Worm (Caenorhabditis elegans) whole organism, early embryonic: ENCODE data around the gene C31H1.2.

Experiments
- B0310.2 ChIP-seq: sonication (generic microtip); optimal IDR thresholded peaks from 2 replicates; lab custom pipeline; 2016; ENCODE audit warnings: mild to moderate bottlenecking, missing genetic modification characterization, missing compliant biosample characterization
- F13C5.2 ChIP-seq: sonication (generic microtip); optimal IDR thresholded peaks from 2 replicates; lab custom pipeline; 2017; ENCODE audit warnings: mild to moderate bottlenecking, missing genetic modification characterization, inconsistent platforms, missing compliant biosample characterization
- aly-1 ChIP-seq: sonication (generic microtip); optimal IDR thresholded peaks from 2 replicates; lab custom pipeline; 2016; ENCODE audit warnings: missing genetic modification characterization, missing compliant biosample characterization
- ama-1 ChIP-seq: fragments of 150-350 bp; optimal IDR thresholded peaks from 2 replicates; lab custom pipeline; 2014
- ceh-13 ChIP-seq: fragments of 200-800 bp; sonication (Bioruptor generic); optimal IDR thresholded peaks from 2 replicates; lab custom pipeline; 2018; ENCODE audit warnings: mild to moderate bottlenecking, missing genetic modification characterization, missing compliant biosample characterization
- ceh-36 ChIP-seq: sonication (generic microtip); optimal IDR thresholded peaks from 2 replicates; lab custom pipeline; 2016; ENCODE audit warnings: missing genetic modification characterization, inconsistent platforms, missing compliant biosample characterization
- ets-7 ChIP-seq: sonication (generic microtip); optimal IDR thresholded peaks from 2 replicates; lab custom pipeline; 2016; ENCODE audit warnings: missing genotype, missing genetic modification characterization, missing compliant biosample characterization
- flt-1 ChIP-seq: fragments of 200-800 bp; sonication (Bioruptor generic); IDR thresholded peaks from 2 replicates; pipeline ENCODE4 v1.3.6; 2022; ENCODE audit warnings: missing genetic modification characterization, missing compliant biosample characterization
- hmbx-1 ChIP-seq: sonication (generic microtip); optimal IDR thresholded peaks from 2 replicates; lab custom pipeline; 2016; ENCODE audit warnings: mild to moderate bottlenecking, missing genetic modification characterization, missing compliant biosample characterization
- hmg-4 ChIP-seq: fragments of 200-800 bp; sonication (Bioruptor generic); optimal IDR thresholded peaks from 2 replicates; lab custom pipeline; 2018; ENCODE audit warnings: mild to moderate bottlenecking, missing genetic modification characterization, missing compliant biosample characterization
- hnd-1 ChIP-seq: sonication (generic microtip); optimal IDR thresholded peaks from 2 replicates; lab custom pipeline; 2016; ENCODE audit warnings: missing genetic modification characterization, missing compliant biosample characterization
- pes-1 ChIP-seq: fragments of 200-800 bp; sonication (Bioruptor generic); IDR thresholded peaks from 2 replicates; pipeline ENCODE4 v1.3.6; 2022; ENCODE audit warnings: missing genetic modification reagents, missing genetic modification characterization, missing compliant biosample characterization
- scrt-1 ChIP-seq: fragments of 200-800 bp; sonication (Bioruptor generic); IDR thresholded peaks from 2 replicates; pipeline ENCODE4 v1.3.6; 2022; ENCODE audit warnings: missing genetic modification characterization, missing compliant biosample characterization
- sea-1 ChIP-seq: fragments of 200-800 bp; sonication (Bioruptor generic); conservative IDR thresholded peaks from 2 replicates; pipeline ENCODE4 v1.3.6; 2022; ENCODE audit warnings: missing genetic modification characterization, missing compliant biosample characterization
- tbx-11 ChIP-seq: fragments of 200-800 bp; sonication (Bioruptor generic); IDR thresholded peaks from 2 replicates; pipeline ENCODE4 v1.3.6; 2022; ENCODE audit warnings: missing genetic modification characterization, missing compliant biosample characterization
- tbx-37 ChIP-seq: fragments of 200-800 bp; sonication (Bioruptor generic); conservative IDR thresholded peaks from 2 replicates; pipeline ENCODE4 v1.3.6; 2022; ENCODE audit warnings: missing genetic modification reagents, missing genetic modification characterization, missing compliant biosample characterization
- tra-4 ChIP-seq: sonication (generic microtip); optimal IDR thresholded peaks from 2 replicates; lab custom pipeline; 2017; ENCODE audit warnings: missing genetic modification characterization, missing compliant biosample characterization

Gene C31H1.2

ce11 chrIV:5754821-5755220, 36.3 kb upstream of the C31H1.2 start:
- TF ChIP-seq aly-1 (tag; lab: Kevin White, UChicago) (no peak), hmbx-1 (tag; lab: Kevin White, UChicago) (no peak), ets-7 (no peak), ama-1 (lab: Kevin White, UChicago) (no peak), hmg-4 (GFP tag; lab: Kevin White, UChicago) (no peak), flt-1 (GFP tag; lab: Robert Waterston, UW) (no peak), tbx-37 (GFP tag; lab: Robert Waterston, UW) (no peak), pes-1 (GFP tag; lab: Robert Waterston, UW) (no peak), B0310.2 (tag; lab: Kevin White, UChicago) (no peak), ceh-13 (GFP tag; lab: Kevin White, UChicago) (no peak), F13C5.2 (no peak), tbx-11 (GFP tag; lab: Robert Waterston, UW) (no peak), ceh-36 (tag; lab: Kevin White, UChicago) (no peak), hnd-1 (tag; lab: Kevin White, UChicago) (no peak)

- no peak for TF ChIP-seq hmg-4 (GFP tag; lab: Kevin White, UChicago)
- TF ChIP-seq flt-1 (GFP tag; lab: Robert Waterston, UW) = no peak
Observed at ce11 chrIV:5755922-5756321, 35.2 kb upstream of the C31H1.2 start.

DNA sequence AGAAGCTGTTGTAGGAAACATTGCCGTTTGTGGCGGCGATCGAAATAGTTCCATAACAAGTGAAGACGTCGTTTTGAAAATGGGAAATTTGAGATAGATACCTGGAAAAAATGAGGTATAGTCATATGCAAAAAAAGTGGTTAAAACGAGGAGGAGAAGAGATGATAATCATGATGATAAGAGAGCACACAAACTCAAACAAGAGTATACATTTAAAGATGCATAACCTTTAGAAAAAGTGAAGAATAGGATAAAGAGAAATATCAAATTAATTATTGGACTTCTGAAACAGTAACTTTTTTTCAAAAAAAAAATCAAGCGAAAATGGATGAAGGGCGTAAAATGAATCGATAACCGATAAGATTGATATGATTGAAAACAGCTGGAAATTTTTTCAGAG, 33.3 kb upstream of the C31H1.2 start, which contains the start of gene nhr-46:
nhr-46 (minus strand) TSS at position 101 of the 400 bp plus-strand sequence.
- TF ChIP-seq sea-1 (GFP tag; lab: Robert Waterston, UW) = no peak

DNA sequence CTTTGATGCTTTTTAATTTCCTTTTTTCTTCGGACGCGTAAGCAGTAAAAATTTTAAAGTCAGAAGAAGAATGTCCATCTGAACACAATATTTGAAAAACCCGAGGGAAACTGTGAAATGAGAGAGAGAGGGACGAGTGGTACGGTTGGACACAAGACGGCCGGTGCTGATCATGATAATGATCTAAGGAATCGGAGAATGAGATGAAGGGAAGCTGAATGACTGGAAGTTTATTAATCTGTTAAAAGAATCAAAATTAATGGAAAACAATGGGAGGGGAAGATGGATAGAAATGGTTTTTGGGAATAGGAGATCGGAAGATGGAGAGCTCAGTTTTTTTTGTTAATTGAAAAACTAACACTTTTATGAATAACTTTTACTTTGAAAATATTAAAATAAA, 32.4 kb upstream of the C31H1.2 start:
- TF ChIP-seq tbx-11 (GFP tag; lab: Robert Waterston, UW) (no peak), ceh-13 (GFP tag; lab: Kevin White, UChicago) (no peak), pes-1 (GFP tag; lab: Robert Waterston, UW) (no peak), B0310.2 (tag; lab: Kevin White, UChicago) (no peak)

ce11 chrIV:5760656-5761055, 30.4 kb upstream of the C31H1.2 start:
- no peak for TF ChIP-seq sea-1 (GFP tag; lab: Robert Waterston, UW)
- TF ChIP-seq tbx-11 (GFP tag; lab: Robert Waterston, UW) = no peak
- TF ChIP-seq ama-1 (lab: Kevin White, UChicago) = no peak
- no peak for TF ChIP-seq hmg-4 (GFP tag; lab: Kevin White, UChicago)
- no peak for TF ChIP-seq F13C5.2
- TF ChIP-seq ceh-36 (tag; lab: Kevin White, UChicago) = no peak
- no peak for TF ChIP-seq tbx-37 (GFP tag; lab: Robert Waterston, UW)
- no peak for TF ChIP-seq flt-1 (GFP tag; lab: Robert Waterston, UW)
- no peak for TF ChIP-seq B0310.2 (tag; lab: Kevin White, UChicago)
- no peak for TF ChIP-seq aly-1 (tag; lab: Kevin White, UChicago)
- no peak for TF ChIP-seq tra-4
- TF ChIP-seq scrt-1 (GFP tag; lab: Robert Waterston, UW) = no peak

- TF ChIP-seq tra-4 = no peak
- TF ChIP-seq hmg-4 (GFP tag; lab: Kevin White, UChicago) = no peak
- TF ChIP-seq F13C5.2 = no peak
- no peak for TF ChIP-seq tbx-11 (GFP tag; lab: Robert Waterston, UW)
- TF ChIP-seq ama-1 (lab: Kevin White, UChicago) = no peak
- no peak for TF ChIP-seq tbx-37 (GFP tag; lab: Robert Waterston, UW)
- no peak for TF ChIP-seq B0310.2 (tag; lab: Kevin White, UChicago)
- TF ChIP-seq ets-7 = no peak
- no peak for TF ChIP-seq aly-1 (tag; lab: Kevin White, UChicago)
- TF ChIP-seq flt-1 (GFP tag; lab: Robert Waterston, UW) = no peak
- TF ChIP-seq hmbx-1 (tag; lab: Kevin White, UChicago) = no peak
- no peak for TF ChIP-seq scrt-1 (GFP tag; lab: Robert Waterston, UW)
Observed at ce11 chrIV:5761211-5761907, 29.7 kb upstream of the C31H1.2 start.

ce11 chrIV:5762770-5763169, 28.3 kb upstream of the C31H1.2 start:
- TF ChIP-seq hmg-4 (GFP tag; lab: Kevin White, UChicago) = no peak
- no peak for TF ChIP-seq sea-1 (GFP tag; lab: Robert Waterston, UW)
- no peak for TF ChIP-seq hnd-1 (tag; lab: Kevin White, UChicago)
- no peak for TF ChIP-seq tbx-37 (GFP tag; lab: Robert Waterston, UW)
- no peak for TF ChIP-seq ceh-36 (tag; lab: Kevin White, UChicago)
- no peak for TF ChIP-seq hmbx-1 (tag; lab: Kevin White, UChicago)
- no peak for TF ChIP-seq B0310.2 (tag; lab: Kevin White, UChicago)
- TF ChIP-seq tra-4 = no peak
- TF ChIP-seq scrt-1 (GFP tag; lab: Robert Waterston, UW) = no peak
- TF ChIP-seq pes-1 (GFP tag; lab: Robert Waterston, UW) = no peak
- TF ChIP-seq aly-1 (tag; lab: Kevin White, UChicago) = no peak

DNA sequence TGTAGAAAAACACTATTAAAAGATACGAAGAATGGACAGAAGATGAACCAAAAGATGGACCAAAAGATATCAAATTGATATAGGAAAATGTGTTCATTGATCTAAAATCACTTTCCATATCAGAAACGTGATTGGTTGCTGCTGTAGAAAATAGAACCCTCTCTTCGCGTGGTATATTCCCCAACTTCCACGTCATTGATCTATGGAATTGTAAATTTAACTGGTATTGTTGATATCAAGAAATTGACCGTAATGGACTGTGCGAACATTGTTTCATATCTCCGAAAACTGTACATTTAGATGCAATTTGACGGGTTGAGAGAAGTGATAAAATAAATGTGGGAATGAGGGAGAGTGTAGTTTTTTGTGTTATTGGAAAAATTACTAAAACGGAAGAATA, 26.7 kb upstream of the C31H1.2 start:
- TF ChIP-seq ceh-13 (GFP tag; lab: Kevin White, UChicago) (no peak), tbx-11 (GFP tag; lab: Robert Waterston, UW) (no peak), scrt-1 (GFP tag; lab: Robert Waterston, UW) (no peak), ceh-36 (tag; lab: Kevin White, UChicago) (no peak), ets-7 (no peak), hmg-4 (GFP tag; lab: Kevin White, UChicago) (no peak)
